Worm (Caenorhabditis elegans): ENCODE data around the gene T07F10.5.

ce11 chrV:12854766-12855165 is 10.9 kb upstream of the T07F10.5 start, which contains the start of gene C44H9.7:
- TF ChIP-seq cebp-1 (GFP tag; IDR thresholded peaks at IDR 0.05) (no peak), cebp-1 (tag; optimal IDR thresholded peaks at IDR 0.05) (no peak), rpc-1 (optimal IDR thresholded peaks at IDR 0.05) (no peak), rpc-1 (tag; optimal IDR thresholded peaks at IDR 0.05) (no peak), atf-7 (tag; optimal IDR thresholded peaks at IDR 0.05) (no peak)
